Worm (Caenorhabditis elegans) whole organism, mixed stage, embryonic: ENCODE results near the gene rpb-2.
A peak's percentile ranks its signal among the peaks of the same experiment; 100 is the strongest.

Source experiments
- M03D4.4 ChIP-seq: sonication (generic microtip); optimal IDR thresholded peaks from 2 replicates; lab custom pipeline; 2017; ENCODE audit warnings: mild to moderate bottlenecking, missing genetic modification characterization, missing compliant biosample characterization
- bed-3 ChIP-seq: fragments of 200-800 bp; sonication (Bioruptor generic); optimal IDR thresholded peaks from 3 replicates; lab custom pipeline; 2018; ENCODE audit warnings: mild to moderate bottlenecking, missing genetic modification characterization, moderate library complexity, missing compliant biosample characterization
- blmp-1 ChIP-seq: fragments of 150-350 bp; optimal IDR thresholded peaks from 2 replicates; lab custom pipeline; 2014; ENCODE audit warnings: missing biosample characterization, missing genetic modification characterization
- ceh-43 ChIP-seq: fragments of 200-800 bp; sonication (Bioruptor generic); optimal IDR thresholded peaks from 2 replicates; lab custom pipeline; 2018; ENCODE audit warnings: mild to moderate bottlenecking, missing genetic modification characterization, moderate library complexity, missing compliant biosample characterization
- ceh-83 ChIP-seq: fragments of 200-800 bp; sonication (Bioruptor generic); optimal IDR thresholded peaks from 2 replicates; lab custom pipeline; 2018; ENCODE audit warnings: mild to moderate bottlenecking, missing genetic modification characterization, missing compliant biosample characterization
- ces-1 ChIP-seq: fragments of 150-350 bp; optimal IDR thresholded peaks from 2 replicates; lab custom pipeline; 2014; ENCODE audit warnings: missing biosample characterization, missing genetic modification reagents, missing genetic modification characterization
- cnd-1 ChIP-seq: fragments of 200-800 bp; sonication (Bioruptor generic); optimal IDR thresholded peaks from 2 replicates; lab custom pipeline; 2018; ENCODE audit warnings: mild to moderate bottlenecking, missing genetic modification characterization, missing compliant biosample characterization
- drap-1 ChIP-seq: fragments of 200-800 bp; sonication (Bioruptor generic); optimal IDR thresholded peaks from 3 replicates; lab custom pipeline; 2018; ENCODE audit warnings: mild to moderate bottlenecking, missing genetic modification characterization, missing compliant biosample characterization
- elt-1 ChIP-seq: sonication (generic microtip); optimal IDR thresholded peaks from 2 replicates; lab custom pipeline; 2017; ENCODE audit warnings: missing genetic modification characterization, mild to moderate bottlenecking, missing compliant biosample characterization, antibody characterized with exemption, moderate library complexity, borderline replicate concordance; ENCODE audit not compliant: insufficient read depth
- elt-3 ChIP-seq: fragments of 150-350 bp; optimal IDR thresholded peaks from 2 replicates; lab custom pipeline; 2014; ENCODE audit warnings: missing biosample characterization, missing genetic modification characterization
- flh-1 ChIP-seq: fragments of 200-800 bp; sonication (Bioruptor generic); optimal IDR thresholded peaks from 2 replicates; lab custom pipeline; 2018; ENCODE audit warnings: mild to moderate bottlenecking, missing genetic modification characterization, moderate library complexity, missing compliant biosample characterization
- ham-2 ChIP-seq: fragments of 200-800 bp; sonication (Bioruptor generic); optimal IDR thresholded peaks from 2 replicates; lab custom pipeline; 2018; ENCODE audit warnings: mild to moderate bottlenecking, missing genetic modification characterization, missing compliant biosample characterization
- hlh-1 ChIP-seq: fragments of 150-350 bp; optimal IDR thresholded peaks from 2 replicates; lab custom pipeline; 2014; ENCODE audit warnings: missing biosample characterization, missing genetic modification reagents, missing genetic modification characterization
- lin-13 ChIP-seq: fragments of 150-350 bp; optimal IDR thresholded peaks from 2 replicates; lab custom pipeline; 2014; ENCODE audit warnings: missing biosample characterization, missing genetic modification characterization
- lsy-2 ChIP-seq: fragments of 150-350 bp; optimal IDR thresholded peaks from 2 replicates; lab custom pipeline; 2014; ENCODE audit warnings: missing biosample characterization, missing genetic modification characterization
- mep-1 ChIP-seq: fragments of 150-350 bp; optimal IDR thresholded peaks from 2 replicates; lab custom pipeline; 2017; ENCODE audit warnings: missing biosample characterization, missing genetic modification reagents, missing genetic modification characterization, inconsistent platforms
- mls-2 ChIP-seq: sonication (generic microtip); optimal IDR thresholded peaks from 2 replicates; lab custom pipeline; 2016; ENCODE audit warnings: mild to moderate bottlenecking, missing genetic modification characterization, moderate library complexity, missing compliant biosample characterization
- nhr-12 ChIP-seq: fragments of 150-350 bp; optimal IDR thresholded peaks from 2 replicates; lab custom pipeline; 2014; ENCODE audit warnings: missing biosample characterization, missing genetic modification characterization
- nhr-2 ChIP-seq: fragments of 150-350 bp; optimal IDR thresholded peaks from 2 replicates; lab custom pipeline; 2014; ENCODE audit warnings: missing biosample characterization, missing genetic modification characterization
- nhr-28 ChIP-seq: fragments of 150-350 bp; optimal IDR thresholded peaks from 2 replicates; lab custom pipeline; 2014; ENCODE audit warnings: missing biosample characterization, missing genetic modification characterization
- nhr-76 ChIP-seq: sonication (generic microtip); optimal IDR thresholded peaks from 2 replicates; lab custom pipeline; 2017; ENCODE audit warnings: missing biosample characterization, missing genetic modification characterization
- pha-4 ChIP-seq: fragments of 150-350 bp; optimal IDR thresholded peaks from 2 replicates; lab custom pipeline; 2018; ENCODE audit warnings: missing biosample characterization, missing genetic modification reagents, missing genetic modification characterization
- sptf-1 ChIP-seq: sonication (generic microtip); optimal IDR thresholded peaks from 2 replicates; lab custom pipeline; 2017; ENCODE audit warnings: mild to moderate bottlenecking, missing genetic modification characterization, moderate library complexity, missing compliant biosample characterization
- tbx-8 ChIP-seq: fragments of 200-800 bp; sonication (Bioruptor generic); optimal IDR thresholded peaks from 2 replicates; lab custom pipeline; 2018; ENCODE audit warnings: mild to moderate bottlenecking, missing genetic modification characterization, moderate library complexity, missing compliant biosample characterization
- unc-120 ChIP-seq: sonication (generic microtip); optimal IDR thresholded peaks from 2 replicates; lab custom pipeline; 2017; ENCODE audit warnings: missing genetic modification characterization, missing compliant biosample characterization; ENCODE audit not compliant: poor library complexity, severe bottlenecking
- unc-39 ChIP-seq: fragments of 150-350 bp; optimal IDR thresholded peaks from 2 replicates; lab custom pipeline; 2014; ENCODE audit warnings: missing biosample characterization, missing genetic modification characterization
- unc-62 ChIP-seq: fragments of 150-350 bp; optimal IDR thresholded peaks from 2 replicates; lab custom pipeline; 2014; ENCODE audit warnings: missing biosample characterization, missing genetic modification reagents, missing genetic modification characterization
- zip-8 ChIP-seq: fragments of 150-350 bp; optimal IDR thresholded peaks from 2 replicates; lab custom pipeline; 2014; ENCODE audit warnings: missing biosample characterization, missing genetic modification characterization
- ztf-11 ChIP-seq: fragments of 150-350 bp; optimal IDR thresholded peaks from 2 replicates; lab custom pipeline; 2014; ENCODE audit warnings: missing biosample characterization, missing genetic modification characterization

Gene rpb-2

DNA sequence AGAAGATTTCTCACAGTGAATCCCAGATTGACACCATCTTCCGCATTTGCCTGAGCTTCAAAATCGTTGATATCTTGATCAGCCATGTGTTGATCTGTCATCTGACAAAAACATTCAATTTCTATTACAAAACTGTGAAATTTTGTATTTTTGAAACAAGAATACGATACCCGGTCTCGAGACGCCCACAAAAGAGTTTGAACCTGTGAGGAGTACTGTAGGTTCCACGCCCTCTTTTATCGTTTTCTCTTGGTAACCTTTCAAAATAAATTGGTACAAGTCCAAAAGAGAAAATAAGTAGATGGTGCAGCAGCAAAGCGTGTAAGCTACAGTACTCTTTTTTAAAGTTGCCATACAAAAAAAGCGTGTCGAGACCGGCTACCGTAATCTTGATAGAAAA is 29.4 kb upstream of the rpb-2 start, which contains the start of gene F26F4.12:
Gene F26F4.12 (minus strand): TSS at position 101 of the 400 bp plus-strand sequence.
- TF ChIP-seq nhr-76 (tag; lab: Kevin White, UChicago): no peak
- TF ChIP-seq blmp-1 (tag; lab: Kevin White, UChicago): no peak
- TF ChIP-seq ceh-43 (GFP tag; lab: Kevin White, UChicago): no peak
- no peak for TF ChIP-seq nhr-28 (tag; lab: Kevin White, UChicago)
- no peak for TF ChIP-seq ces-1 (GFP tag; lab: Kevin White, UChicago)
- TF ChIP-seq mep-1 (tag; lab: Kevin White, UChicago): no peak
- TF ChIP-seq zip-8 (tag; lab: Kevin White, UChicago): no peak
- TF ChIP-seq M03D4.4 (tag; lab: Kevin White, UChicago): no peak
- no peak for TF ChIP-seq tbx-8
- TF ChIP-seq cnd-1 (tag; lab: Kevin White, UChicago): no peak
- no peak for TF ChIP-seq nhr-2
- no peak for TF ChIP-seq pha-4 (tag; lab: Kevin White, UChicago)
- no peak for TF ChIP-seq ceh-83 (GFP tag; lab: Kevin White, UChicago)
- no peak for TF ChIP-seq bed-3 (GFP tag; lab: Kevin White, UChicago)
- TF ChIP-seq hlh-1 (tag; lab: Kevin White, UChicago): no peak
- TF ChIP-seq unc-62: no peak

DNA sequence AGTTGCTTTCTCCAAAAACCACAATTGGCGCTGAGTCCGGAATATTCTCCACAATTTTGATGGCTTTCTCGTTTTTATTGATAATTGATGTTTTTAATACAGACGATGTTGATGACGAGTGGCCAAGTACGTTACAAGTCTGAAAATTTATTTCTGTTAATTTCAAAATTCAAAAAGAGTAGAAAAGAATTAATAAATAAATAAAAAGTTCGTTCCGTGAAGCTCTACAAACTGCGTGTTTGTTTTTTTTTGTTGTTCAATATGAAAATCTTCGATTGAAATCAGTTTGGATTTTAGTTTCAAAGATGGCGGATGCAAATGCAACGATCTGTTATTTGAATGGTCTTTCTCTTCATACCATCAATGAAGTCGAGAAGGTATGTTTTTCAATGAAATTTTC is 28.4 kb upstream of the rpb-2 start, which contains the start of gene F26F4.2:
Gene F26F4.2 (plus strand): TSS at position 301 of the 400 bp plus-strand sequence.
- TF ChIP-seq mls-2 (tag; lab: Kevin White, UChicago) (no peak), ces-1 (GFP tag; lab: Kevin White, UChicago) (no peak), mep-1 (tag; lab: Kevin White, UChicago) (no peak), blmp-1 (tag; lab: Kevin White, UChicago) (no peak), zip-8 (tag; lab: Kevin White, UChicago) (no peak), unc-39 (tag; lab: Kevin White, UChicago) (no peak), ceh-83 (GFP tag; lab: Kevin White, UChicago) (no peak), nhr-12 (no peak), unc-120 (tag; lab: Kevin White, UChicago) (no peak)
- TF ChIP-seq, all 35 proteins: peak for 0

DNA sequence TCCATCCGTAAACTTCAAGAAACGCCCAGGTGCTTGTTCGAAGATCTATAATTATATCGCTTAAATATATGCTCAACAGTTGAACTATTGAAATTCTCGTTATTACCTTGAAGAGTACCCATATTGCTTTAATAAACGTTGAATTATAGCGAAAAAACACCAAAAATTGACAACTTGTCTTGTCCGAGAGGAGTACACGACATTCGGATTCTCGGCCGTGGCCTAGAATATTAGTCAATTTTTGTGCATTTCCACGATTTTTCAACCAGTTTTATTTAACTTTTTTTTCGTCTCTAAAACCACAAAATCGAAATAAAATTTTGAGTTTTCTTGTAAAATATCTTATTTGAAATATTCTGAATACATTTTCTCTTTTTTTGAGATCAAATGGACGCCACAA is 27.1 kb upstream of the rpb-2 start, which contains the start of the genes F26F4.9 and cee-1:
Gene F26F4.9 (minus strand): TSS at position 205 of the 400 bp plus-strand sequence.
Gene cee-1 (plus strand): TSS at position 383 of the 400 bp plus-strand sequence.
- peak; percentile 37 for TF ChIP-seq ces-1 (GFP tag; lab: Kevin White, UChicago)
- peak; percentile 17 for TF ChIP-seq sptf-1
- no peak for TF ChIP-seq lsy-2 (tag; lab: Kevin White, UChicago)
- no peak for TF ChIP-seq lin-13
- TF ChIP-seq unc-39 (tag; lab: Kevin White, UChicago): no peak
- TF ChIP-seq tbx-8: no peak

DNA sequence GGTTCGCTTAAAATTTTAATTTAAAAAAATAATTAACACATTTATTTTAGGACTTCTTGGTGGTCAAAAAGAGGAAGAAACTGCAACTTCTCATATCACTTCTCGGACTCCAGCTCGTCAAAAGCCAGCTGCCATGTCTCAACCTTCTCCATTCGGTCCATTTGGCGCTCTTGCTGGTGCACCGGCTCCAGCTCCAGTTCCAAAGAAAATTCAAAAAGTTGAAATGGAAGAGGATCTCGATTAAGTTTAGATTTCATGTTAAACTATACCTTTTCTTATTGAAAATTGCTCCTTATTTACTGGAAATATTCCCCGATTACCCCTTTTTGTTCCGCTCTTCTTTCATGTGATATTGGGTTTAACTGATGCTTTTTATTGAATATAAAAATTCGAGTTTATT is 25.6 kb upstream of the rpb-2 start:
- no peak for TF ChIP-seq nhr-2
- no peak for TF ChIP-seq blmp-1 (tag; lab: Kevin White, UChicago)
- TF ChIP-seq bed-3 (GFP tag; lab: Kevin White, UChicago): no peak

DNA sequence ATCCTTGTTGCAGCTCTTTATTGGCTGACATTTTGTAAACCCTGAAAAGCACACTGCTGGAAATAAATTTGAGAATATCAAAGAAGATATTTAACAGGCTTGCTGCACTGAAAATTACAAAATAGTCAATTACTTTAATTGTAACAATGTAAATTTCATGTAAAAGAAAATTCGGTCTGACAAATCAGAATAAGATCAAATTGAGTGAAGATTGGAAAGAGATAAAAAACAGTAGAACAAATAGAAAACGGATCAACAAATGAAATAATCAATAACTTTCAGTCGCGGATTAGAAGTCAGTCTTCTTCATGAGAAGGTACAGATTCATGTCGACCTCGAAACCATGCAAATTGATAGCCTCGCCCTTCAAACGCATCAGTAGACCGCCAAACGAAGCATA is 22.3 kb upstream of the rpb-2 start, which contains the start of gene rars-1:
Gene rars-1 (minus strand): TSS at position 101 of the 400 bp plus-strand sequence.
- TF ChIP-seq ces-1 (GFP tag; lab: Kevin White, UChicago): no peak
- TF ChIP-seq ceh-83 (GFP tag; lab: Kevin White, UChicago): no peak
- no peak for TF ChIP-seq cnd-1 (tag; lab: Kevin White, UChicago)
- TF ChIP-seq ham-2: no peak
- no peak for TF ChIP-seq flh-1 (GFP tag; lab: Kevin White, UChicago)
- no peak for TF ChIP-seq lin-13
- TF ChIP-seq mls-2 (tag; lab: Kevin White, UChicago): no peak
- no peak for TF ChIP-seq drap-1 (GFP tag; lab: Kevin White, UChicago)
- TF ChIP-seq unc-120 (tag; lab: Kevin White, UChicago): no peak
- TF ChIP-seq lsy-2 (tag; lab: Kevin White, UChicago): no peak
- no peak for TF ChIP-seq ztf-11 (tag; lab: Kevin White, UChicago)
- TF ChIP-seq pha-4 (tag; lab: Kevin White, UChicago): no peak
- TF ChIP-seq nhr-28 (tag; lab: Kevin White, UChicago): no peak
- TF ChIP-seq nhr-2: no peak
- TF ChIP-seq sptf-1: no peak
- TF ChIP-seq tbx-8: no peak
- TF ChIP-seq unc-62: no peak
- TF ChIP-seq unc-39 (tag; lab: Kevin White, UChicago): no peak
- TF ChIP-seq elt-1 (tag; lab: Kevin White, UChicago): no peak
- TF ChIP-seq elt-3 (tag; lab: Kevin White, UChicago): no peak
